Worm (Caenorhabditis elegans) whole organism, L2 larva: ENCODE data around the gene F54F7.10.

Experiments used
- C34F6.9 ChIP-seq: fragments of 150-350 bp; optimal IDR thresholded peaks from 2 replicates; lab custom pipeline; 2014; ENCODE audit warnings: missing biosample characterization, missing genetic modification characterization
- F13H6.1 ChIP-seq: sonication (generic microtip); optimal IDR thresholded peaks from 2 replicates; lab custom pipeline; 2016; ENCODE audit warnings: missing genetic modification characterization, missing compliant biosample characterization
- Y55F3AM.14 ChIP-seq: fragments of 200-800 bp; sonication (Bioruptor generic); optimal IDR thresholded peaks from 2 replicates; lab custom pipeline; 2018; ENCODE audit warnings: mild to moderate bottlenecking, missing genetic modification characterization, missing compliant biosample characterization
- ZK546.5 ChIP-seq: sonication (generic microtip); optimal IDR thresholded peaks from 2 replicates; lab custom pipeline; 2017; ENCODE audit warnings: missing biosample characterization, missing genetic modification characterization
- ama-1 ChIP-seq: fragments of 150-350 bp; optimal IDR thresholded peaks from 2 replicates; lab custom pipeline; 2018; ENCODE audit warnings: inconsistent platforms
- blmp-1 ChIP-seq: sonication (generic microtip); optimal IDR thresholded peaks from 2 replicates; lab custom pipeline; 2017; ENCODE audit warnings: missing genetic modification characterization, mild to moderate bottlenecking, missing compliant biosample characterization, antibody characterized with exemption, moderate library complexity; ENCODE audit not compliant: insufficient read depth
- ceh-16 ChIP-seq: fragments of 150-350 bp; optimal IDR thresholded peaks from 2 replicates; lab custom pipeline; 2014; ENCODE audit warnings: missing biosample characterization, missing genetic modification characterization
- ceh-82 ChIP-seq: fragments of 150-350 bp; optimal IDR thresholded peaks from 2 replicates; lab custom pipeline; 2014; ENCODE audit warnings: missing biosample characterization, missing genetic modification characterization
- crh-2 ChIP-seq: sonication (generic microtip); optimal IDR thresholded peaks from 2 replicates; lab custom pipeline; 2017; ENCODE audit warnings: missing biosample characterization, missing genetic modification characterization
- egl-27 ChIP-seq: sonication (generic microtip); optimal IDR thresholded peaks from 3 replicates; lab custom pipeline; 2017; ENCODE audit warnings: missing biosample characterization, missing genetic modification reagents, missing genetic modification characterization
- elt-1 ChIP-seq: fragments of 150-350 bp; optimal IDR thresholded peaks from 2 replicates; lab custom pipeline; 2014; ENCODE audit warnings: missing biosample characterization, missing genetic modification characterization
- elt-3 ChIP-seq: sonication (generic microtip); optimal IDR thresholded peaks from 2 replicates; lab custom pipeline; 2017; ENCODE audit warnings: missing biosample characterization, missing genetic modification characterization
- lin-11 ChIP-seq: fragments of 150-350 bp; sonication (generic microtip); optimal IDR thresholded peaks from 2 replicates; lab custom pipeline; 2014; ENCODE audit warnings: missing biosample characterization, missing genetic modification characterization, inconsistent platforms, mixed read lengths
- lin-13 ChIP-seq: fragments of 150-350 bp; optimal IDR thresholded peaks from 2 replicates; lab custom pipeline; 2014; ENCODE audit warnings: missing biosample characterization, missing genetic modification reagents, missing genetic modification characterization
- lin-39 ChIP-seq: fragments of 150-350 bp; optimal IDR thresholded peaks from 2 replicates; lab custom pipeline; 2014; ENCODE audit warnings: missing biosample characterization, missing genetic modification reagents, missing genetic modification characterization
- lsy-2 ChIP-seq, 2 experiments: fragments of 150-350 bp in 1 of 2; sonication (generic microtip) in 1 of 2; optimal IDR thresholded peaks; 2 replicates each; lab custom pipeline; 2014 to 2017; ENCODE audit warnings: missing biosample characterization in 2 of 2, missing genetic modification characterization in 2 of 2
- mab-5 ChIP-seq: fragments of 150-350 bp; optimal IDR thresholded peaks from 2 replicates; lab custom pipeline; 2014; ENCODE audit warnings: missing biosample characterization, missing genetic modification characterization
- nhr-10 ChIP-seq: sonication (generic microtip); optimal IDR thresholded peaks from 2 replicates; lab custom pipeline; 2017; ENCODE audit warnings: missing biosample characterization, missing genetic modification characterization
- nhr-129 ChIP-seq: fragments of 150-350 bp; optimal IDR thresholded peaks from 2 replicates; lab custom pipeline; 2014; ENCODE audit warnings: missing biosample characterization, missing genetic modification characterization
- nhr-21 ChIP-seq: fragments of 150-350 bp; optimal IDR thresholded peaks from 2 replicates; lab custom pipeline; 2014; ENCODE audit warnings: missing biosample characterization, missing genetic modification characterization
- nhr-23 ChIP-seq: fragments of 150-350 bp; optimal IDR thresholded peaks from 2 replicates; lab custom pipeline; 2014; ENCODE audit warnings: missing biosample characterization, missing genetic modification reagents, missing genetic modification characterization
- nhr-77 ChIP-seq: fragments of 150-350 bp; optimal IDR thresholded peaks from 2 replicates; lab custom pipeline; 2014; ENCODE audit warnings: missing biosample characterization, missing genetic modification characterization
- peb-1 ChIP-seq: fragments of 150-350 bp; optimal IDR thresholded peaks from 2 replicates; lab custom pipeline; 2014; ENCODE audit warnings: missing biosample characterization, missing genetic modification characterization
- skn-1 ChIP-seq: sonication (generic microtip); optimal IDR thresholded peaks from 2 replicates; lab custom pipeline; 2017; ENCODE audit warnings: missing biosample characterization, missing genetic modification characterization
- sma-3 ChIP-seq: sonication (generic microtip); optimal IDR thresholded peaks from 2 replicates; lab custom pipeline; 2016; ENCODE audit warnings: missing genetic modification reagents, missing genetic modification characterization, missing compliant biosample characterization
- snpc-4 ChIP-seq: fragments of 150-350 bp; optimal IDR thresholded peaks from 2 replicates; lab custom pipeline; 2014; ENCODE audit warnings: missing biosample characterization, missing genetic modification characterization
- unc-55 ChIP-seq: fragments of 150-350 bp; sonication (generic microtip); optimal IDR thresholded peaks from 3 replicates; lab custom pipeline; 2014; ENCODE audit warnings: missing biosample characterization, missing genetic modification reagents, missing genetic modification characterization
- unc-62 ChIP-seq: fragments of 150-350 bp; optimal IDR thresholded peaks from 2 replicates; lab custom pipeline; 2014; ENCODE audit warnings: missing biosample characterization, missing genetic modification reagents, missing genetic modification characterization
- zag-1 ChIP-seq: fragments of 150-350 bp; optimal IDR thresholded peaks from 2 replicates; lab custom pipeline; 2014; ENCODE audit warnings: missing biosample characterization, missing genetic modification characterization
- ztf-1 ChIP-seq: fragments of 200-800 bp; sonication (Bioruptor generic); conservative IDR thresholded peaks from 2 replicates; pipeline ENCODE4 v1.3.6; 2022; ENCODE audit warnings: missing genetic modification characterization, missing compliant biosample characterization
- ztf-11 ChIP-seq: sonication (generic microtip); optimal IDR thresholded peaks from 2 replicates; lab custom pipeline; 2017; ENCODE audit warnings: missing biosample characterization, missing genetic modification characterization
- ztf-4 ChIP-seq: fragments of 150-350 bp; optimal IDR thresholded peaks from 2 replicates; lab custom pipeline; 2014; ENCODE audit warnings: missing biosample characterization, missing genetic modification characterization

Gene F54F7.10

DNA sequence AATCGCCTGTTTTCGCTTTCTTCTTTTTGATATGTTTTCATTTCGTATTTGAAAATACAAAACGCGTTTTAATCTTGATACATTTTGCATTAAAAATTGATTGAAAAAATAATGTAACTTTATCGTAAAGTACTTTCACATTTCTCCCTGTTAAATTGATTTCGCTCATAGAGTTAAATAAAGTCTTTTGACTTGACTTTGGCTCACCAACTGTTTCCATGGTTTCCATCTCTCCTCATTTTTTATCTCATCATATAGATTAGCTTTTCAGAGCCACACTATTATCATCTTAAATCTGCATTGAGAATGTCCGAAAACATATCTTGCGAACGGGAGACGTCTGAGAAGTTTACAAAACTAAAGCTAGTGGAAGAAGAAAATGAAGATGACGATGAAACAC, at the start of gene F54F7.10:
Gene F54F7.10, plus strand, starts transcription at position 301 of the 400 bp plus-strand sequence.
- TF ChIP-seq elt-3 (tag; lab: Kevin White, UChicago) (no peak), ceh-16 (tag; lab: Kevin White, UChicago) (no peak), F13H6.1 (tag; lab: Kevin White, UChicago) (no peak), nhr-23 (tag; lab: Kevin White, UChicago) (no peak), nhr-10 (tag; lab: Kevin White, UChicago) (no peak), unc-62 (GFP tag; lab: Kevin White, UChicago) (no peak), C34F6.9 (tag; lab: Kevin White, UChicago) (no peak), ceh-82 (tag; lab: Kevin White, UChicago) (no peak), ZK546.5 (tag; lab: Kevin White, UChicago) (no peak), sma-3 (GFP tag; lab: Kevin White, UChicago) (no peak), unc-55 (GFP tag; lab: Kevin White, UChicago) (no peak), lin-13 (GFP tag; lab: Kevin White, UChicago) (no peak)

ce11 chrX:11814667-11815066, 48.7 kb upstream of the F54F7.10 start, which contains the start of gene C34E11.2:
Gene C34E11.2 (minus strand): TSS chrX:11814750.
- TF ChIP-seq nhr-77 (tag; lab: Kevin White, UChicago): no peak
- TF ChIP-seq nhr-23 (tag; lab: Kevin White, UChicago): no peak
- TF ChIP-seq Y55F3AM.14 (GFP tag; lab: Kevin White, UChicago): no peak
- no peak for TF ChIP-seq ztf-4 (tag; lab: Kevin White, UChicago)

DNA sequence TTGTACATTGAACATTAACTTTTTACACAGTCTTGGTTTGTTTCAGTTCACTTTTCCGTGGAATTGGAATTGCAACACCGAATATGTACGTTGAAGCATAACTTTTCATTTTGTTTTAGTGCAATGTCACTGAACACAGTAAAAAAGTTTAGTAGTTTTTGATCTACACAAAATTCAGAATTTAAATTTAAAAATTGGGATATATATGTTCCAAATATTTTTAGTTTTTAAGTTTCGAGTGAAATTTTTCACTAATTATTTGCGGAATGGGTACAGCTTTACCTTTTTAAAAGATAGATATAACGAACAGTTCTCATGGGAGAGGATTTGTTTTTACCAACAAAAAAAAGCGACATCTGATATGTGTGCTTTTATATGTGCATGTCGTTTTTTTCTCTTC, 46.6 kb upstream of the F54F7.10 start:
- no peak for TF ChIP-seq ceh-16 (tag; lab: Kevin White, UChicago)
- no peak for TF ChIP-seq lin-39 (tag; lab: Kevin White, UChicago)
- TF ChIP-seq ztf-1 (GFP tag; lab: Robert Waterston, UW): no peak
- TF ChIP-seq peb-1: no peak
- TF ChIP-seq mab-5 (tag; lab: Kevin White, UChicago): no peak
- no peak for TF ChIP-seq nhr-10 (tag; lab: Kevin White, UChicago)
- TF ChIP-seq nhr-21 (tag; lab: Kevin White, UChicago): no peak

- TF ChIP-seq C34F6.9 (tag; lab: Kevin White, UChicago) (peak; percentile 28), nhr-10 (tag; lab: Kevin White, UChicago) (no peak), egl-27 (no peak), crh-2 (tag; lab: Kevin White, UChicago) (no peak), nhr-129 (tag; lab: Kevin White, UChicago) (peak; percentile 47), ama-1 (no peak), elt-1 (tag; lab: Kevin White, UChicago) (no peak), ztf-4 (tag; lab: Kevin White, UChicago) (no peak), F13H6.1 (tag; lab: Kevin White, UChicago) (peak; percentile 76)
Observed at ce11 chrX:11818711-11819110, 44.7 kb upstream of the F54F7.10 start.

ce11 chrX:11821159-11821720, 42.2 kb upstream of the F54F7.10 start:
- TF ChIP-seq blmp-1 (tag; lab: Kevin White, UChicago) (no peak), F13H6.1 (tag; lab: Kevin White, UChicago) (peak; percentile 33), lin-11 (no peak), ztf-11 (tag; lab: Kevin White, UChicago) (no peak), C34F6.9 (tag; lab: Kevin White, UChicago) (peak; percentile 3)
- TF ChIP-seq, all 48 proteins: peak for 2

DNA sequence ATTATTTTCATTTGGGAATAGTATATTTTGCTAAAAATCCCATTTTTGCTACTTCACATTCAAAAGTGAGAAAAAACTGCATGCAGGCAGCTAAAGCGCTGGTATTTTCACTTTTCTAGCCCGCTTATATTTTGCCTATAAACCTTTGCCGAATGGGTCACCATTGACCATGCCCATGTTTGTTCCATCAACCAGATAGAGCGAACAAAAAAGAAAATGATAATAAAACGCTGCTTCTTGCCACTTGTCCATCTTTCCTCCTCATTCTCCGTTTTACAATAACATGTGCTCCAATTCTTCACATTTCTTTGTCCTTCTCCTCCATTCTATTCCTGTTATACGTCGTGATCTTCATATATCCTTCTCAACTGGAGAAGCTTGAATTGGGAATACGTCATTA, 39.7 kb upstream of the F54F7.10 start, which contains the start of gene tag-241:
Gene tag-241, plus strand, starts transcription at position 301 of the 400 bp plus-strand sequence.
- TF ChIP-seq skn-1 (tag; lab: Kevin White, UChicago) (no peak), lsy-2 (tag; optimal IDR thresholded peaks at IDR 0.05; lab: Kevin White, UChicago) (no peak), ZK546.5 (tag; lab: Kevin White, UChicago) (no peak), snpc-4 (tag; lab: Kevin White, UChicago) (no peak), zag-1 (no peak)
